Worm (Caenorhabditis elegans) whole organism, L3 larva: ENCODE results near the gene cank-26.
A peak's percentile ranks its signal among the peaks of the same experiment; 100 is the strongest.

Experiments used
- fos-1 ChIP-seq: fragments of 150-350 bp; optimal IDR thresholded peaks from 2 replicates; lab custom pipeline; 2014; ENCODE audit warnings: missing biosample characterization, missing genetic modification characterization
- lin-39 ChIP-seq: fragments of 150-350 bp; optimal IDR thresholded peaks from 2 replicates; lab custom pipeline; 2018; ENCODE audit warnings: missing biosample characterization, missing genetic modification reagents, missing genetic modification characterization
- pqm-1 ChIP-seq: fragments of 150-350 bp; optimal IDR thresholded peaks from 2 replicates; lab custom pipeline; 2017; ENCODE audit warnings: missing biosample characterization, missing genetic modification characterization, inconsistent platforms
- skn-1 ChIP-seq: fragments of 150-350 bp; optimal IDR thresholded peaks from 2 replicates; lab custom pipeline; 2014; ENCODE audit warnings: missing biosample characterization, missing genetic modification characterization
- unc-39 ChIP-seq: sonication (generic microtip); optimal IDR thresholded peaks from 4 replicates; lab custom pipeline; 2017; ENCODE audit warnings: missing biosample characterization, missing genetic modification characterization
- ztf-4 ChIP-seq: fragments of 150-350 bp; optimal IDR thresholded peaks from 2 replicates; lab custom pipeline; 2014; ENCODE audit warnings: missing biosample characterization, missing genetic modification characterization

DNA sequence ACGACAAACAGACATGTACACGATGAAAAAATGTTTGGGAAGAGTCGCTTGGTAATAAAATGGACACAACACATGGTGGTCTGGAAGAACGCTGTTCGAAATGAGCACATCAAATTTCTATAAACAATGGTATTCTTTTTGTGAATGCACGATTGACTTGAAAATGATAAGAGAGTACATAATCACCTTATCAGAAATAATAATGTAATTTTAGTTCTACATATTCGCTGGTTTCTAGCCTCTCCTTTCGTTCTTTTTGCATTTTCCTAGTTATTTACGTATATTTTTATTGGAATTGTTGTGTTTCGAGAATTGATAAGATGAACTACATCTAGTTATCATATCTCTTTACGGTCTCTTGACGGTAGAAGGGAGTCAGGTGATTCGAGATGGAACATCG, 20.8 kb downstream of the cank-26 start:
- TF ChIP-seq pqm-1 (tag; lab: Kevin White, UChicago) (peak; percentile 46), skn-1 (no peak), unc-39 (tag; lab: Kevin White, UChicago) (no peak), lin-39 (no peak), ztf-4 (tag; lab: Kevin White, UChicago) (no peak), fos-1 (tag; lab: Kevin White, UChicago) (no peak)
